Fruit fly (Drosophila melanogaster): Measurements from ENCODE around the gene teq.

Gene teq

DNA sequence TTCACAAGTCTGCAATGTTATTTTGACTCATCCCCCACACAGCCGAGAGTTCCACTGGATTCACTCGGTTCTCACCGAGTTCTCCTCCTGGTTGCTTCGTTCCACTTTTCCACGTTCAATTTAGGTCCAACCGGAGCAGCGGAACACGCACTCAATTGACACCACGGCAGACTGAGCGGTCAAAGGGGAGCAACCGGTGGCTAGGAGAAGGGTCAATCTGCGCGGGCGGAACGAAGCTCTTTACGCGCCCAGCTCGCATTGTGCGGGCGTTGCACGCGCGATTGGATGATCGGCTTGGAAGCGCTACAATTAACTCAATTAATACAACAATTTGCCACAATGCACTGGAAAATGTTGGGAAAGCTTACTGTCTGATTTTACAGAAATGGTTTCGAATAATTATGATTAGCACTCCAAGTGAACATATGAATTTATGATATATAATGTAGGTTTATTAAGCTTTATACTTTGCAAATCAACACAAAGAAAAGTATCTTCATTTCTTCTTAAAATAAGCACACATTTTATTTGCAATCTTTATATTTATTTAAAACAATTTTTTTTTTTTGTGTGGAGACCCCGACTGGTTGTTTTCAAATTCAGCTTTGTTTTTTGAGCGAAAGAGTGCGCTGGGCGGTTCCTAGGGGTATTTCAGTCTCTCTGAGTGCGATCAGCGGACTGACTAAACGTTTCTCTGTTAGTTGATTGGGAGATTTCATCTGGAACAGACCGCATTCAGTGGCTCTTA, 18.1 kb downstream of the teq start, which contains the start of gene CG32032:
TSS of gene CG32032 (plus strand) at position 698 of the 748 bp plus-strand sequence.
- TF ChIP-seq CG15710 (tag; optimal IDR thresholded peaks at IDR 0.05), result peak; percentile 42
- TF ChIP-seq Ets98B (GFP tag; IDR thresholded peaks at IDR 0.05), result no peak
- peak; percentile 61 for TF ChIP-seq CG8159 (tag; optimal IDR thresholded peaks at IDR 0.05)
- peak; percentile 44; the same call in 1 of the 2 replicates for TF ChIP-seq CG32121 (GFP tag; IDR thresholded peaks at IDR 0.05)

DNA sequence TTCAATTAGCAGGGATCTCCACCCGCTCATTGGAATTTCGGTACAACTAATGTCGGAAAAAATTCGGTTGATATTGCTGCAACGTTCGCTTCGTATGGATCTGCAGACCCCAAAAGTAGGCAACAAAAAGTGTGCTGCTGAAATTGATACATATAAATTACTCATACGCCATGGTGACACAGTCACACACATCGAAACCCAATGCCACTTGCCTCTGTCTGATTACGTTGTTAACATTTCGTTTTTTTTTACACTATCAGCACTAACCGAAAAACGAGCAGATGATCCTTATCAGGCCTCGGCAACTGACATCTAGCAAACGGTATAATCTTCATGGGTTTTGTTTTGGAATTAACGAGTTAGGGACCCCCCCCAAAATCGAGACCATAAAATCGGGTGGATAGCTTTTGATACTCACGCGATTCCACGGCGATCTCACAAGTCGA, 20.6 kb downstream of the teq start:
- TF ChIP-seq fd96Ca (GFP tag; IDR thresholded peaks at IDR 0.05) (no peak), CG8159 (tag; optimal IDR thresholded peaks at IDR 0.05) (no peak), CG12605 (GFP tag; IDR thresholded peaks at IDR 0.05) (no peak), rn (GFP tag; IDR thresholded peaks at IDR 0.05) (no peak), Ets98B (GFP tag; IDR thresholded peaks at IDR 0.05) (no peak)

DNA sequence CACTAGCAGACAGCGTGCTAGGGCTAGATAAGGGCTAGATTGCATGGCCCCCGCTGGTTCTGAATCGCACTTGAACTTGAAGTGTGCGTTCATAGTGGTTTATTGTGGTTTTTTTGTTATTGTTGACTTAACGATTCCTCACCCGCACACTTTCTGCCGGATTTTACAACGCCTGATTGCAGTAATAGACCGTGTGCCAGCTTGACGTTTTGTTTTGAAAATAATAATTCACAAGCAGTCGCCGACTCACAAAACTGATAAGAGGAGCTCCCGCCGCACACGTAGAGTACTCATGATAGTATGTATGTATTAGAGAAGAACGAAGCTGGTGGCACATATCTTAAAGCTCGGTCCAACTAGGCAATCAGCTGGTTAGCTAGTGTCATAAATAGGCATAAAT, 21.3 kb downstream of the teq start:
- TF ChIP-seq Snoo (tag; optimal IDR thresholded peaks at IDR 0.05), result no peak
- no peak for TF ChIP-seq CG4496 (GFP tag; IDR thresholded peaks at IDR 0.05)
- TF ChIP-seq CG15710 (tag; optimal IDR thresholded peaks at IDR 0.05), result no peak
- TF ChIP-seq CG14655 (GFP tag; optimal IDR thresholded peaks at IDR 0.05), result no peak
- no peak for TF ChIP-seq Pif1A (GFP tag; optimal IDR thresholded peaks at IDR 0.05)
- TF ChIP-seq rn (GFP tag; IDR thresholded peaks at IDR 0.05), result no peak
- TF ChIP-seq CG9948 (tag; optimal IDR thresholded peaks at IDR 0.05), result no peak
- no peak for TF ChIP-seq CG17806 (tag; optimal IDR thresholded peaks at IDR 0.05)
- no peak for TF ChIP-seq D1 (tag; optimal IDR thresholded peaks at IDR 0.05)
- TF ChIP-seq CG10348 (GFP tag; IDR thresholded peaks at IDR 0.05), result no peak
- no peak for TF ChIP-seq gl (tag; optimal IDR thresholded peaks at IDR 0.05)
- TF ChIP-seq EcR (GFP tag; optimal IDR thresholded peaks at IDR 0.05), result no peak
- no peak for TF ChIP-seq CG12605 (GFP tag; IDR thresholded peaks at IDR 0.05)
- no peak for TF ChIP-seq CG8159 (tag; optimal IDR thresholded peaks at IDR 0.05)
- no peak for TF ChIP-seq Ets98B (GFP tag; IDR thresholded peaks at IDR 0.05)
- no peak for TF ChIP-seq CG13204 (GFP tag; optimal IDR thresholded peaks at IDR 0.05)
- TF ChIP-seq Pif1B (GFP tag; optimal IDR thresholded peaks at IDR 0.05), result no peak

DNA sequence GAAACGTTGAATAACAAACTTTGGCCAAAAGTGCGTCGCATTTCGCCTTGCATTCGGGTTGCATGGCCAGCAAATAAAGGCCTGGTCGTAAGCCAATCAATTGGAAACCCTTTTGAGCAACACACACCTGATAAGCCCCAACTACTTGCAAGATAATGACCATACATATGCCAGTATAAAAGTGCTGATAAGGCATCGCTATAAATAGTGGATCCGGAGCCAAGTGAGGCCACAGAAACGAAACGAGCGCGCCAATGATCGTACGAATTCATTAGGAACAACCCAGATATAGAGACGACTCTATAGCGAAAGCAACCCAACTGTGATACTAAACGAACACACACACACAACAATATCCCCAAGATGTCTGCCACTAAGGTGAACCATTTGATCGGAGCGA, 22.2 kb downstream of the teq start, which contains the start of gene CG13315:
TSS of gene CG13315 (plus strand) at position 230 of the 400 bp plus-strand sequence.
- TF ChIP-seq EcR (GFP tag; optimal IDR thresholded peaks at IDR 0.05) (no peak), CG9948 (tag; optimal IDR thresholded peaks at IDR 0.05) (no peak), CG17806 (tag; optimal IDR thresholded peaks at IDR 0.05) (no peak), Pif1B (GFP tag; optimal IDR thresholded peaks at IDR 0.05) (no peak), Snoo (tag; optimal IDR thresholded peaks at IDR 0.05) (no peak), CG8159 (tag; optimal IDR thresholded peaks at IDR 0.05) (no peak), CG15710 (tag; optimal IDR thresholded peaks at IDR 0.05) (no peak), CG14655 (GFP tag; optimal IDR thresholded peaks at IDR 0.05) (no peak)

DNA sequence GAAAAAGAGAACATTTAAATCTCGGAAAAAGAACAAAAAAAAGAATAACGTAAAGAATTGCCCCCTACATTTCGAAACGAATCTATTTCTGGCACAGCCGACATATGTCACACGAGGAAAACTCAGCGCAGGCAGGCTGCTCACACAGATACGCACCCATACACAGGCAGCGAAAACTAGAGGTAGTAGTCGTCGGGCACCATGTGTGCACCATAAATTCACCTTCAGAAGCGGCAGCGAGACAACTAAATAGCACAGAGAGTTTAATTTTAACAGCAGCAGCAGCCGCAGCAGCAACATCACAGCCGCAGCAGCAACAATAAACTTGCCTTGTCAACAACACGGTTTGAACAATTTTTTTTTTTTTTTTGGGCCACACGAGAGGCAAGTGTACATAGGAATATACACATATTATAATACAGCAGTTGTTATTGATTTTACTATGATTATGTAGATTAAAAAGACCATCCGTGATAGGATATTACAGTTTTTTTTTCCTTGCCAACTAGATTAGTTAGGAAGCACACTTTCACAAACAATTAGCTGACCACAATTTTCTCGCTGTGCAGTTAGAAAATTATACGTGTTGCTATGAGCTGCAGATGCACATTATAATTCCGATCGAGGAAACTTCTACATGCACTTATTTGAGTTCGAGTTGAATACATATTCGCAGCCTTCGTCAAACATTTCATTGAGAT, 39.3 kb downstream of the teq start:
- TF ChIP-seq EcR (GFP tag; optimal IDR thresholded peaks at IDR 0.05), result no peak
- TF ChIP-seq Pif1A (GFP tag; optimal IDR thresholded peaks at IDR 0.05), result peak; percentile 23

DNA sequence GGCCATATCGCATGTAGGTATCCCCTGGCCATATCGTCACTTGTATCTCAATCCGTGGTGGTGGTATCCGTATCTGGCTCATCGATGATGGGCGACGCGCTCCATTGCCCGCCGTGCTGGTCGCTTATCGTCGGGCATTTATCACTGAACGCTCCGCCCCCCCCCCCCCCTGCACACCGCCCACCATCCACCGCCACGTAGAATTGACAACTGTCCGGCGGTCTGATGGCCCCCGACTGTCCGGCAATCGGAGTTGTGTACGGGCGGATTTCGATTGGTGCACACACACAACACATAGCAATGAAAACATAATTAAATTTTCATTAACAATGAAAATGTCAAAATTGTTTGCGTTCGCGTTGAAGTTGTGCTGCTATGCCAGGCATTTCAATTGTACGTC, 40.0 kb downstream of the teq start:
- TF ChIP-seq Pif1A (GFP tag; optimal IDR thresholded peaks at IDR 0.05) (no peak), CG13204 (GFP tag; optimal IDR thresholded peaks at IDR 0.05) (no peak), CG12605 (GFP tag; IDR thresholded peaks at IDR 0.05) (no peak), CG14655 (GFP tag; optimal IDR thresholded peaks at IDR 0.05) (no peak), D1 (tag; optimal IDR thresholded peaks at IDR 0.05) (no peak), fd96Ca (GFP tag; IDR thresholded peaks at IDR 0.05) (no peak), CG8159 (tag; optimal IDR thresholded peaks at IDR 0.05) (no peak), rn (GFP tag; IDR thresholded peaks at IDR 0.05) (no peak), CG10348 (GFP tag; IDR thresholded peaks at IDR 0.05) (no peak), EcR (GFP tag; optimal IDR thresholded peaks at IDR 0.05) (no peak), CG32121 (GFP tag; IDR thresholded peaks at IDR 0.05) (no peak)

DNA sequence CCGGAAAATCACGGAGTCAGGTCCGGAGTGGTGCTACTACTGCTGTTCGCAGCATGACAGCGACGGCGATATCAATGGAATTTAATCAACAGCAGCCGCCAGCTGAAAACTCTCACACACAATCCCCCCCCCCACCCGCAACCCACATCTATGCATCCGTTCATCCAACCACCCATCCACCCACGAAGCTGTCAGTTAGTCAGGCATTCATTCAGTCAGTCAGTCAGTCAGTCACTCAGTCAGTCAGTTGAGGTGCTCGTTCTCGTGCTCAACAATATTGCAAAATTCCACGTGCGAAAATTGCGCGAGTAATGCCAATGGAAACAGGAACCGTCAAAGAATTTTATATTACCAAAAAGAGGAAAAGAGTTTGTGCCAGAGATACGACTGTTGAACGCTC, 41.2 kb downstream of the teq start:
- TF ChIP-seq CG14655 (GFP tag; optimal IDR thresholded peaks at IDR 0.05), result no peak
- no peak for TF ChIP-seq CG12605 (GFP tag; IDR thresholded peaks at IDR 0.05)
- TF ChIP-seq CG17806 (tag; optimal IDR thresholded peaks at IDR 0.05), result no peak
- no peak for TF ChIP-seq CG9948 (tag; optimal IDR thresholded peaks at IDR 0.05)
- no peak for TF ChIP-seq CG10348 (GFP tag; IDR thresholded peaks at IDR 0.05)
- TF ChIP-seq Pif1B (GFP tag; optimal IDR thresholded peaks at IDR 0.05), result no peak
- TF ChIP-seq D1 (tag; optimal IDR thresholded peaks at IDR 0.05), result no peak
- TF ChIP-seq Ets98B (GFP tag; IDR thresholded peaks at IDR 0.05), result no peak
- TF ChIP-seq CG8301 (tag; optimal IDR thresholded peaks at IDR 0.05), result no peak
- no peak for TF ChIP-seq gl (tag; optimal IDR thresholded peaks at IDR 0.05)
- TF ChIP-seq CG32121 (GFP tag; IDR thresholded peaks at IDR 0.05), result no peak
- TF ChIP-seq rn (GFP tag; IDR thresholded peaks at IDR 0.05), result no peak
- TF ChIP-seq Snoo (tag; optimal IDR thresholded peaks at IDR 0.05), result no peak
- TF ChIP-seq CG34367 (tag; optimal IDR thresholded peaks at IDR 0.05), result no peak
- no peak for TF ChIP-seq CG15710 (tag; optimal IDR thresholded peaks at IDR 0.05)
- no peak for TF ChIP-seq EcR (GFP tag; optimal IDR thresholded peaks at IDR 0.05)
- no peak for TF ChIP-seq CG13204 (GFP tag; optimal IDR thresholded peaks at IDR 0.05)
- TF ChIP-seq CG4496 (GFP tag; IDR thresholded peaks at IDR 0.05), result no peak
- no peak for TF ChIP-seq CG8159 (tag; optimal IDR thresholded peaks at IDR 0.05)
